Worm (Caenorhabditis elegans) whole organism, L3 larva: ENCODE data around the gene F16G10.11.

ENCODE experiments used
- ceh-28 ChIP-seq: fragments of 150-350 bp; optimal IDR thresholded peaks from 2 replicates; lab custom pipeline; 2014; ENCODE audit warnings: missing biosample characterization, missing genetic modification reagents, missing genetic modification characterization
- fkh-10 ChIP-seq: sonication (generic microtip); optimal IDR thresholded peaks from 2 replicates; lab custom pipeline; 2017; ENCODE audit warnings: missing biosample characterization, missing genetic modification reagents, missing genetic modification characterization
- fkh-2 ChIP-seq: fragments of 150-350 bp; optimal IDR thresholded peaks from 2 replicates; lab custom pipeline; 2014; ENCODE audit warnings: missing biosample characterization, missing genetic modification reagents, missing genetic modification characterization
- nfya-1 ChIP-seq: sonication (generic microtip); optimal IDR thresholded peaks from 2 replicates; lab custom pipeline; 2017; ENCODE audit warnings: missing genetic modification characterization, mild to moderate bottlenecking, missing compliant biosample characterization, antibody characterized with exemption, moderate library complexity; ENCODE audit not compliant: insufficient read depth
- nhr-28 ChIP-seq: fragments of 150-350 bp; optimal IDR thresholded peaks from 2 replicates; lab custom pipeline; 2014; ENCODE audit warnings: missing biosample characterization, missing genetic modification characterization
- nhr-77 ChIP-seq: fragments of 150-350 bp; optimal IDR thresholded peaks from 2 replicates; lab custom pipeline; 2014; ENCODE audit warnings: missing biosample characterization, missing genetic modification characterization

DNA sequence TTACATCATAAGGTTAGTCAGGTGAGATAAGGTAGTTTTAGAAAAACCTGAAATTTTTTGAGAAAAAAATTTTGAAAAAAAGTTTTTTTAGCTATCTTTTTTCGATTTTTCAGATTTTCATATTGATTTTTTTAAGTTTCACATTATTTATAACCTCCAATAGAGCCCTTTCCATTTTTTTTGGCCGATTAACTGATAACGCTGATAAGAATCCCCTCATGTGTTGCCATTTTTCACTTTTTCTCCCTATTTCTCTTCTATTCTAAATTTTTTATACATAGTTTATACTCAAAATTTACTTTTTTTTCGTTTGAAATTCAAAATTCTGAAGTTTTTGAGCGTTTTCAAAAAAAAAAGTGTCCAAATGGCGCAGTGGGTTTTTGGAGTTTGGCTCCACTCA is 44.5 kb upstream of the F16G10.11 start:
- TF ChIP-seq nhr-28 (tag; lab: Kevin White, UChicago) (no peak), fkh-10 (GFP tag; lab: Kevin White, UChicago) (no peak), nhr-77 (tag; lab: Kevin White, UChicago) (no peak), nfya-1 (tag; lab: Kevin White, UChicago) (no peak), fkh-2 (tag; lab: Kevin White, UChicago) (no peak), ceh-28 (no peak)
